Fruit fly (Drosophila melanogaster) whole organism, embryonic: ENCODE measurements around the gene CG6652.

Experiments used
- Ada2b ChIP-seq: fragments of 200-800 bp; sonication (Bioruptor generic); IDR thresholded peaks from 2 replicates; pipeline ENCODE4 v1.3.6; 2022; ENCODE audit warnings: missing biosample characterization, missing genetic modification characterization
- Aef1 ChIP-seq: fragments of 200-800 bp; sonication (Bioruptor generic); IDR thresholded peaks from 3 replicates; pipeline ENCODE4 v1.3.6; 2022; ENCODE audit warnings: missing biosample characterization, missing genetic modification characterization
- Atf-2 ChIP-seq: fragments of 200-800 bp; sonication (Bioruptor generic); optimal IDR thresholded peaks from 2 replicates; lab custom pipeline; 2016; ENCODE audit warnings: missing biosample characterization, missing genetic modification characterization
- CG10321 ChIP-seq: fragments of 200-800 bp; sonication (Bioruptor generic); IDR thresholded peaks from 2 replicates; pipeline ENCODE4 v1.3.6; 2022; ENCODE audit warnings: missing biosample characterization, missing genetic modification characterization
- CG11695 ChIP-seq: fragments of 200-800 bp; sonication (Bioruptor generic); IDR thresholded peaks from 3 replicates; pipeline ENCODE4 v1.3.6; 2022; ENCODE audit warnings: missing biosample characterization, missing genetic modification characterization
- CG11696 ChIP-seq: fragments of 200-800 bp; sonication (Bioruptor generic); IDR thresholded peaks from 2 replicates; pipeline ENCODE4 v1.3.6; 2022; ENCODE audit warnings: missing biosample characterization, missing genetic modification characterization
- CG12155 ChIP-seq: fragments of 200-800 bp; sonication (Bioruptor generic); optimal IDR thresholded peaks from 3 replicates; lab custom pipeline; 2016; ENCODE audit warnings: missing biosample characterization, missing genetic modification characterization
- CG1647 ChIP-seq: fragments of 200-800 bp; sonication (Bioruptor generic); optimal IDR thresholded peaks from 3 replicates; lab custom pipeline; 2016; ENCODE audit warnings: missing biosample characterization, missing genetic modification characterization
- CG17612 ChIP-seq: fragments of 200-800 bp; sonication (Bioruptor generic); IDR thresholded peaks from 2 replicates; pipeline ENCODE4 v1.3.6; 2022; ENCODE audit warnings: missing biosample characterization, missing genetic modification characterization
- CG1832 ChIP-seq: fragments of 200-800 bp; sonication (Bioruptor generic); optimal IDR thresholded peaks from 2 replicates; lab custom pipeline; 2017; ENCODE audit warnings: missing biosample characterization, mild to moderate bottlenecking, missing genetic modification characterization, inconsistent platforms
- CG2712 ChIP-seq: fragments of 200-800 bp; optimal IDR thresholded peaks from 3 replicates; lab custom pipeline; 2019; ENCODE audit warnings: missing biosample characterization, mild to moderate bottlenecking, missing genetic modification characterization, moderate library complexity
- CG3065 ChIP-seq: fragments of 200-800 bp; sonication (Bioruptor generic); optimal IDR thresholded peaks from 2 replicates; lab custom pipeline; 2016; ENCODE audit warnings: missing biosample characterization, missing genetic modification characterization
- CG32532 ChIP-seq: fragments of 200-800 bp; sonication (Bioruptor generic); IDR thresholded peaks from 2 replicates; pipeline ENCODE4 v1.3.6; 2022; ENCODE audit warnings: missing biosample characterization, missing genetic modification characterization
- CG34376 ChIP-seq: fragments of 200-800 bp; sonication (Bioruptor generic); optimal IDR thresholded peaks from 2 replicates; lab custom pipeline; 2018; ENCODE audit warnings: missing biosample characterization, mild to moderate bottlenecking, missing genetic modification characterization
- CG42726 ChIP-seq: fragments of 200-800 bp; sonication (Bioruptor generic); IDR thresholded peaks from 2 replicates; pipeline ENCODE4 v1.3.6; 2022; ENCODE audit warnings: missing biosample characterization, missing genetic modification characterization; ENCODE audit not compliant: partially characterized antibody
- CG5953 ChIP-seq: fragments of 200-800 bp; sonication (Bioruptor generic); IDR thresholded peaks from 2 replicates; pipeline ENCODE4 v1.3.6; 2022; ENCODE audit warnings: missing biosample characterization, missing genetic modification characterization
- CG6272 ChIP-seq: fragments of 200-800 bp; sonication (Bioruptor generic); IDR thresholded peaks from 2 replicates; pipeline ENCODE4 v1.3.6; 2022; ENCODE audit warnings: missing biosample characterization, missing genetic modification characterization
- CG6813 ChIP-seq: fragments of 200-800 bp; sonication (Bioruptor generic); optimal IDR thresholded peaks from 2 replicates; lab custom pipeline; 2017; ENCODE audit warnings: missing biosample characterization, missing genetic modification characterization, mild to moderate bottlenecking, moderate library complexity, missing genetic modification reagents
- CG7987 ChIP-seq: fragments of 200-800 bp; sonication (Bioruptor generic); optimal IDR thresholded peaks from 2 replicates; lab custom pipeline; 2018; ENCODE audit warnings: missing biosample characterization, mild to moderate bottlenecking, missing genetic modification characterization, moderate library complexity
- D19A ChIP-seq: fragments of 200-800 bp; optimal IDR thresholded peaks from 3 replicates; lab custom pipeline; 2019; ENCODE audit warnings: missing biosample characterization, mild to moderate bottlenecking, missing genetic modification characterization, moderate library complexity
- D19B ChIP-seq: fragments of 200-800 bp; sonication (Bioruptor generic); optimal IDR thresholded peaks from 2 replicates; lab custom pipeline; 2017; ENCODE audit warnings: missing biosample characterization, mild to moderate bottlenecking, missing genetic modification characterization
- Dfd ChIP-seq, 2 experiments: fragments of >200 bp; optimal IDR thresholded peaks; 2 replicates each; lab custom pipeline; 2017; ENCODE audit warnings: missing biosample characterization in 2 of 2, missing genetic modification characterization in 2 of 2
- Dip3 ChIP-seq: fragments of 200-800 bp; sonication (Bioruptor generic); optimal IDR thresholded peaks from 3 replicates; lab custom pipeline; 2016; ENCODE audit warnings: missing biosample characterization, missing genetic modification characterization
- Fer1 ChIP-seq: fragments of 200-800 bp; sonication (Bioruptor generic); optimal IDR thresholded peaks from 2 replicates; lab custom pipeline; 2017; ENCODE audit warnings: missing biosample characterization, mild to moderate bottlenecking, missing genetic modification characterization
- Hsf ChIP-seq: fragments of 200-800 bp; sonication (Bioruptor generic); optimal IDR thresholded peaks from 3 replicates; lab custom pipeline; 2016; ENCODE audit warnings: missing biosample characterization, missing genetic modification characterization
- MBD-R2 ChIP-seq: fragments of 200-800 bp; sonication (Bioruptor generic); IDR thresholded peaks from 2 replicates; pipeline ENCODE4 v1.3.6; 2022; ENCODE audit warnings: missing biosample characterization, missing genetic modification characterization
- MESR4 ChIP-seq: fragments of 200-800 bp; sonication (Bioruptor generic); optimal IDR thresholded peaks from 2 replicates; lab custom pipeline; 2018; ENCODE audit warnings: missing biosample characterization, mild to moderate bottlenecking, missing genetic modification characterization, moderate library complexity
- Optix ChIP-seq: fragments of 200-800 bp; sonication (Bioruptor generic); IDR thresholded peaks from 3 replicates; pipeline ENCODE4 v1.3.6; 2022; ENCODE audit warnings: missing biosample characterization, missing genetic modification characterization
- Spps ChIP-seq: fragments of 200-800 bp; sonication (Bioruptor generic); optimal IDR thresholded peaks from 2 replicates; lab custom pipeline; 2018; ENCODE audit warnings: missing biosample characterization, mild to moderate bottlenecking, missing genetic modification characterization
- Sry-β ChIP-seq: fragments of 200-800 bp; sonication (Bioruptor generic); optimal IDR thresholded peaks from 2 replicates; lab custom pipeline; 2018; ENCODE audit warnings: missing biosample characterization, mild to moderate bottlenecking, missing genetic modification characterization, moderate library complexity
- Sry-δ ChIP-seq: fragments of 200-800 bp; sonication (Bioruptor generic); optimal IDR thresholded peaks from 2 replicates; lab custom pipeline; 2016; ENCODE audit warnings: missing biosample characterization, missing genetic modification characterization
- az2 ChIP-seq: fragments of 200-800 bp; sonication (Bioruptor generic); optimal IDR thresholded peaks from 3 replicates; lab custom pipeline; 2016; ENCODE audit warnings: missing biosample characterization, missing genetic modification characterization
- bbx ChIP-seq: fragments of 200-800 bp; sonication (Bioruptor generic); IDR thresholded peaks from 2 replicates; pipeline ENCODE4 v1.3.6; 2022; ENCODE audit warnings: missing biosample characterization, missing genetic modification characterization; ENCODE audit not compliant: partially characterized antibody
- cad ChIP-seq: fragments of >200 bp; optimal IDR thresholded peaks from 2 replicates; lab custom pipeline; 2017; ENCODE audit warnings: missing biosample characterization, missing genetic modification characterization
- cas ChIP-seq: fragments of 200-800 bp; sonication (Bioruptor generic); IDR thresholded peaks from 2 replicates; pipeline ENCODE4 v1.3.6; 2022; ENCODE audit warnings: missing biosample characterization, missing genetic modification characterization
- caup ChIP-seq: fragments of 200-800 bp; sonication (Bioruptor generic); optimal IDR thresholded peaks from 3 replicates; lab custom pipeline; 2017; ENCODE audit warnings: missing biosample characterization, mild to moderate bottlenecking, missing genetic modification characterization, moderate library complexity; ENCODE audit not compliant: severe bottlenecking
- dati ChIP-seq: fragments of 200-800 bp; sonication (Bioruptor generic); IDR thresholded peaks from 2 replicates; pipeline ENCODE4 v1.3.6; 2022; ENCODE audit warnings: missing biosample characterization, missing genetic modification characterization
- dimm ChIP-seq: fragments of 200-800 bp; sonication (Bioruptor generic); IDR thresholded peaks from 2 replicates; pipeline ENCODE4 v1.3.6; 2022; ENCODE audit warnings: missing biosample characterization, missing genetic modification characterization
- gfzf ChIP-seq: fragments of 200-800 bp; sonication (Bioruptor generic); optimal IDR thresholded peaks from 2 replicates; lab custom pipeline; 2016; ENCODE audit warnings: missing biosample characterization, mild to moderate bottlenecking, missing genetic modification characterization, moderate library complexity
- grn ChIP-seq: fragments of 200-800 bp; sonication (Bioruptor generic); optimal IDR thresholded peaks from 3 replicates; lab custom pipeline; 2017; ENCODE audit warnings: missing biosample characterization, missing genetic modification characterization
- gsb-n ChIP-seq: fragments of 200-800 bp; sonication (Bioruptor generic); optimal IDR thresholded peaks from 3 replicates; lab custom pipeline; 2018; ENCODE audit warnings: missing biosample characterization, mild to moderate bottlenecking, missing genetic modification characterization
- hbn ChIP-seq: fragments of 200-800 bp; sonication (Bioruptor generic); IDR thresholded peaks from 2 replicates; pipeline ENCODE4 v1.3.6; 2022; ENCODE audit warnings: missing biosample characterization, missing genetic modification characterization; ENCODE audit not compliant: partially characterized antibody
- lilli ChIP-seq: fragments of 200-800 bp; sonication (Bioruptor generic); optimal IDR thresholded peaks from 3 replicates; lab custom pipeline; 2016; ENCODE audit warnings: missing biosample characterization, missing genetic modification characterization
- nau ChIP-seq: fragments of 200-800 bp; sonication (Bioruptor generic); optimal IDR thresholded peaks from 3 replicates; lab custom pipeline; 2017; ENCODE audit warnings: missing biosample characterization, mild to moderate bottlenecking, missing genetic modification characterization, missing genetic modification reagents
- salm ChIP-seq: fragments of 200-800 bp; sonication (Bioruptor generic); optimal IDR thresholded peaks from 2 replicates; lab custom pipeline; 2018; ENCODE audit warnings: missing biosample characterization, mild to moderate bottlenecking, missing genetic modification characterization
- sens-2 ChIP-seq: fragments of 200-800 bp; sonication (Bioruptor generic); IDR thresholded peaks from 2 replicates; pipeline ENCODE4 v1.3.6; 2022; ENCODE audit warnings: missing biosample characterization, missing genetic modification characterization
- tna ChIP-seq: fragments of 200-800 bp; sonication (Bioruptor generic); IDR thresholded peaks from 2 replicates; pipeline ENCODE4 v1.3.6; 2022; ENCODE audit warnings: missing biosample characterization, missing genetic modification characterization; ENCODE audit not compliant: partially characterized antibody
- trem ChIP-seq: fragments of 200-800 bp; optimal IDR thresholded peaks from 3 replicates; lab custom pipeline; 2019; ENCODE audit warnings: missing biosample characterization, mild to moderate bottlenecking, missing genetic modification characterization, moderate library complexity
- twi ChIP-seq: fragments of 200-800 bp; optimal IDR thresholded peaks from 2 replicates; lab custom pipeline; 2019; ENCODE audit warnings: missing biosample characterization, mild to moderate bottlenecking, missing genetic modification characterization, moderate library complexity

Gene CG6652

dm6 chr3L:16986062-16987013, 36.3 kb downstream of the CG6652 start (continued):
- TF ChIP-seq CG1832 (GFP tag; lab: Kevin White, UChicago), result no peak
- TF ChIP-seq Atf-2 (GFP tag; lab: Kevin White, UChicago), result peak; percentile 24
- no peak for TF ChIP-seq sens-2 (GFP tag; lab: Robert Waterston, UW)
- no peak for TF ChIP-seq Sry-β (GFP tag; lab: Kevin White, UChicago)
- peak; percentile 43 for TF ChIP-seq CG32532 (GFP tag; lab: Robert Waterston, UW)
- TF ChIP-seq D19A (tag; lab: Kevin White, UChicago), result peak; percentile 16
- TF ChIP-seq gsb-n (tag; lab: Kevin White, UChicago), result no peak
- TF ChIP-seq tna, result no peak
- TF ChIP-seq CG11695 (GFP tag; lab: Robert Waterston, UW), result peak; percentile 33; the same call in 1 of the 3 replicates
- TF ChIP-seq bbx, result no peak
- peak; percentile 14 for TF ChIP-seq CG1647 (GFP tag; lab: Kevin White, UChicago)
- no peak for TF ChIP-seq Fer1 (GFP tag; lab: Kevin White, UChicago)
- peak; percentile 40 for TF ChIP-seq CG2712 (tag; lab: Kevin White, UChicago)
- peak; percentile 52; the same call in 1 of the 2 replicates for TF ChIP-seq dati (GFP tag; lab: Robert Waterston, UW)
- no peak for TF ChIP-seq CG42726
- TF ChIP-seq CG6813 (GFP tag; lab: Kevin White, UChicago), result no peak
- no peak for TF ChIP-seq trem (tag; lab: Kevin White, UChicago)
- no peak for TF ChIP-seq salm (tag; lab: Kevin White, UChicago)
- peak; percentile 65 for TF ChIP-seq CG5953
- no peak for TF ChIP-seq CG11696
- TF ChIP-seq Optix, result no peak
- no peak for TF ChIP-seq cad (GFP tag; lab: Kevin White, UChicago)
- TF ChIP-seq dimm (GFP tag; lab: Robert Waterston, UW), result no peak
- peak; percentile 30 for TF ChIP-seq D19B (GFP tag; lab: Kevin White, UChicago)
- TF ChIP-seq grn (GFP tag; lab: Kevin White, UChicago), result no peak
- no peak for TF ChIP-seq hbn (GFP tag; lab: Robert Waterston, UW)
- peak; percentile 42 for TF ChIP-seq lilli (GFP tag; lab: Kevin White, UChicago)
- TF ChIP-seq az2, result peak; percentile 52
- TF ChIP-seq twi (tag; lab: Kevin White, UChicago), result no peak
- 0 out of 3 replicates have a peak, but pooled peaks have one; percentile 18 for TF ChIP-seq Aef1 (GFP tag; lab: Robert Waterston, UW)
- TF ChIP-seq CG6272 (GFP tag; lab: Robert Waterston, UW), result no peak
- TF ChIP-seq Spps (tag; lab: Kevin White, UChicago), result no peak
- TF ChIP-seq nau (GFP tag; lab: Kevin White, UChicago), result peak; percentile 46
- TF ChIP-seq CG7987 (GFP tag; lab: Kevin White, UChicago), result no peak
- peak; percentile 49; the same call in 1 of the 2 replicates for TF ChIP-seq Ada2b (GFP tag; lab: Robert Waterston, UW)
- TF ChIP-seq Dfd (GFP tag; optimal IDR thresholded peaks at IDR 0.05; lab: Kevin White, UChicago), result no peak
- peak; percentile 19 for TF ChIP-seq caup
- 0 out of 2 replicates have a peak, but pooled peaks have one; percentile 49 for TF ChIP-seq cas
- TF ChIP-seq MESR4, result no peak
- TF ChIP-seq CG10321, result no peak
- TF ChIP-seq CG34376 (GFP tag; lab: Kevin White, UChicago), result peak; percentile 2
- no peak for TF ChIP-seq Dip3
- peak; percentile 7 for TF ChIP-seq Sry-δ (GFP tag; lab: Kevin White, UChicago)
- TF ChIP-seq CG12155 (GFP tag; lab: Kevin White, UChicago), result peak; percentile 11
- TF ChIP-seq CG3065 (GFP tag; lab: Kevin White, UChicago), result no peak
- TF ChIP-seq Hsf (GFP tag; lab: Kevin White, UChicago), result peak; percentile 37
- TF ChIP-seq MBD-R2 (GFP tag; lab: Robert Waterston, UW), result no peak; the same call in 1 of the 2 replicates
- no peak for TF ChIP-seq CG17612 (GFP tag; lab: Robert Waterston, UW)
- TF ChIP-seq gfzf (GFP tag; lab: Kevin White, UChicago), result no peak
